Fruit fly (Drosophila melanogaster): ENCODE data around the gene sd.
A peak's percentile ranks its signal among the peaks of the same experiment; 100 is the strongest.

Gene sd

DNA sequence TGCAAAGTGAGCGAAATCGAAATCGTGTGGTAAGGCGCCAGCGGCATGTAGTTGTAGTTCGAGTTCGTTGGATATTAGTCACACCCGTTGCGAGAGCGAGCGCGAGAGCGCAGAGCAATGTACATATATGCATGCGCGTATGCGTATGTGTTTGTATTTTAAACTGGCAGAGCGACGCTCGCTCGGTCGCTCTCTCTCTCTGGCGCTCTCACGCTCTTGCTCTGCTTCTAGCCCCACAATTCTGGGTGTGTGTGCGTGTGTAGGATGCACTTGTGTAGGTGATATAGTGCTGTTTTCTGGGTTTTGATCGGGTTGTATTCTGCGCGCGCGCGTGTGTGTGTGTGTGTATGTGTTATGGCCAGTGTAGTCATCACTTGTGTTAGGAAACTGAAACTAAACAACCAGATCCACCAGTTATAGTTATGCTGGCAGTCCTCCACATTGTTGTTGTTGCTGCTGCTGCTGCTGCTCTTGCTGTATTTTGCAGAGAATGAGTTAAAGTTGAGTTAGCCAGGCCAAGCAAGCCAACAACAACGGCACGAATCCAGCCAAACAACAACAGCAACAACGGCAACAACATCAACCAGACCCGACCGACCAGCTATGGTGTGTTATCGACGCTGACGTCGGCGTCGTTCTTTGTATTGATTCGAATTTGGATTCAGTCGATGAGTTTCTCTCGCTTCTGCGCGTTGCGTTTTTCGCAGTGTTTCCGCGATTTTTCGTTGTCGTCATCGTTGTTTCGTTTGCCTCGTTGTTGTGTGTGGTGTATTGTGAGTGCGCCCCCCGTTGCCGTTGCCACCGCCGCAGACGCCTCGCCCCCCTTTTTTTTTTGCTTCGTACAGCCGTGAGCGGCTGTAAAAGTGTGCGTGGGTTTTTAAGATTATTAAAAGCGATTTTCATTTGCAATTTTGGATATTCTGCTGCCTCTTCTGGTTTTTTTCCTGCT, 7.8 kb downstream of the sd start (continued):
- TF ChIP-seq CG8089 (GFP tag; optimal IDR thresholded peaks at IDR 0.05) (no peak), sqz (GFP tag; optimal IDR thresholded peaks at IDR 0.05) (peak; percentile 44), Ets65A (GFP tag) (no peak), CG13287 (GFP tag; IDR thresholded peaks at IDR 0.05; ENCODE audit: partially characterized antibody) (peak; percentile 32; the same call in 1 of the 2 replicates), fd96Cb (tag; optimal IDR thresholded peaks at IDR 0.05) (no peak), CG32767 (GFP tag; IDR thresholded peaks at IDR 0.05) (no peak), CG10321 (GFP tag; IDR thresholded peaks at IDR 0.05) (no peak), CG14860 (GFP tag; IDR thresholded peaks at IDR 0.05; ENCODE audit: partially characterized antibody) (no peak), CG9876 (GFP tag; optimal IDR thresholded peaks at IDR 0.05) (no peak), CG8359 (GFP tag; optimal IDR thresholded peaks at IDR 0.05; ENCODE audit: borderline replicate concordance) (peak; percentile 17), fd102C (GFP tag; optimal IDR thresholded peaks at IDR 0.05) (no peak), pros (GFP tag; optimal IDR thresholded peaks at IDR 0.05) (peak; percentile 66), sd (tag; optimal IDR thresholded peaks at IDR 0.05) (peak; percentile 79), NfI (GFP tag; optimal IDR thresholded peaks at IDR 0.05) (no peak), p53 (GFP tag; optimal IDR thresholded peaks at IDR 0.05) (no peak), Atf-2 (GFP tag; optimal IDR thresholded peaks at IDR 0.05) (no peak), z (GFP tag; IDR thresholded peaks at IDR 0.05) (peak; percentile 56; the same call in 1 of the 3 replicates), Xbp1 (GFP tag; optimal IDR thresholded peaks at IDR 0.05) (no peak), CG3838 (GFP tag; optimal IDR thresholded peaks at IDR 0.05) (no peak), CG12219 (GFP tag; optimal IDR thresholded peaks at IDR 0.05) (no peak), CG12391 (tag; optimal IDR thresholded peaks at IDR 0.05) (no peak), C15 (GFP tag; IDR thresholded peaks at IDR 0.05) (no peak), lmd (GFP tag; IDR thresholded peaks at IDR 0.05) (no peak), fru (optimal IDR thresholded peaks at IDR 0.05) (no peak), slp2 (GFP tag; optimal IDR thresholded peaks at IDR 0.05) (no peak), CG8924 (tag; optimal IDR thresholded peaks at IDR 0.05) (peak; percentile 5), CG31224 (GFP tag; IDR thresholded peaks at IDR 0.05) (no peak), grau (tag; optimal IDR thresholded peaks at IDR 0.05) (no peak), CG6765 (GFP tag; optimal IDR thresholded peaks at IDR 0.05) (peak; percentile 56), Gsc (GFP tag; IDR thresholded peaks at IDR 0.05) (no peak), Nf-YA (GFP tag; IDR thresholded peaks at IDR 0.05) (no peak), CG30431 (GFP tag; optimal IDR thresholded peaks at IDR 0.05) (no peak), Trl (optimal IDR thresholded peaks at IDR 0.05) (peak; percentile 98 to 99), Trl (GFP tag; optimal IDR thresholded peaks at IDR 0.05) (peak; percentile 61), CG7839 (tag; optimal IDR thresholded peaks at IDR 0.05) (no peak), CHES-1-like (GFP tag; optimal IDR thresholded peaks at IDR 0.05) (no peak), CG17328 (GFP tag; IDR thresholded peaks at IDR 0.05) (no peak), E2f2 (GFP tag; IDR thresholded peaks at IDR 0.05) (no peak), Hr51 (GFP tag; optimal IDR thresholded peaks at IDR 0.05) (no peak), Scr (GFP tag; IDR thresholded peaks at IDR 0.05; ENCODE audit: partially characterized antibody) (peak; percentile 23; the same call in 1 of the 2 replicates), CG2678 (tag; optimal IDR thresholded peaks at IDR 0.05) (no peak), chinmo (GFP tag; IDR thresholded peaks at IDR 0.05; ENCODE audit: partially characterized antibody) (peak; percentile 96), CG32532 (GFP tag; IDR thresholded peaks at IDR 0.05) (peak; percentile 62; the same call in 1 of the 2 replicates), CG10565 (GFP tag; optimal IDR thresholded peaks at IDR 0.05) (no peak), Fer3 (tag; optimal IDR thresholded peaks at IDR 0.05) (no peak), BEAF-32 (GFP tag; optimal IDR thresholded peaks at IDR 0.05) (no peak), onecut (GFP tag; IDR thresholded peaks at IDR 0.05) (peak; percentile 67), lab (GFP tag; optimal IDR thresholded peaks at IDR 0.05) (peak; percentile 41), Blimp-1 (GFP tag; optimal IDR thresholded peaks at IDR 0.05) (no peak)
